Fruit fly (Drosophila melanogaster): ENCODE measurements around the gene Sf3a1.
A peak's percentile ranks its signal among the peaks of the same experiment; 100 is the strongest.

Gene Sf3a1

DNA sequence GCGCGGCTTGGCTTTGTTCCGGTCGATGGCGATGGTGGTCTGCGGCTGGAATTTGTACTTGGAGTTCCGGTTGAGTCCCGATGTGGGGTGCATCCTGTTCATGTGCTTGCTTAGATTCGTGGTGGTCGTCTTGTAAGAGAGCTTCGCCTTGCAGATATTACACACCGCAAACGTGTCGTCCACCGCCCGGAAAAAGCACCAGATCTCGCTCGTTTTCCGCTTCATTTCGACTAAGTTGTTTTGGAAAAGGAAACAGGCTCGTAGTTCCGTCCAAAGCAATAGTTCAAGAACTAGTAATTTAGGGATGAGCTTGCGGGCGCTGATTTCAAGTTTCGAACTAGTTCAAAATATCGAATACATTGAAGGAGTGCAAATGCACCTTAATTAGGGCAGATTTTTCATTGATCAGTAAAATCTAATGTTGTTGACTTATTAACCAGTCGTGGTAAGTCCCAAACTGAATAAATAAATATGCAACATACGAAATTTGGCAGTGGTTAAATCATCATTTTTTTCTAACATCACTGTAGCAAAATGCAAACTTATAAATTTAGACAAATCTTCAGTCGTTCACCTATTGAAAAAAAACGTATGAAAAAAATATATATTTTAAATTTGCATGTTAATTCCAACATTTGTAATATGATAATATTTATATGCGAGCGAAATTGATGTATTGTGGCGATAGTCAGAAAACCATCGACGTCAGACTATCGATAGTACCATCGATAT lies 40.8 kb upstream of the Sf3a1 start, which contains the start of the genes bdwf and Patr-1 (continued):
- TF ChIP-seq CG13287 (GFP tag; IDR thresholded peaks at IDR 0.05; ENCODE audit: partially characterized antibody), result peak; percentile 89
- no peak for TF ChIP-seq cas (GFP tag; IDR thresholded peaks at IDR 0.05)
- no peak for TF ChIP-seq Trl (optimal IDR thresholded peaks at IDR 0.05)
- TF ChIP-seq Trl (GFP tag; optimal IDR thresholded peaks at IDR 0.05), result no peak
- peak; percentile 59; the same call in 1 of the 3 replicates for TF ChIP-seq CG11560 (tag; IDR thresholded peaks at IDR 0.05)
- peak; percentile 52 for TF ChIP-seq CG18262 (tag; optimal IDR thresholded peaks at IDR 0.05)
- no peak for TF ChIP-seq Nf-YB (GFP tag; optimal IDR thresholded peaks at IDR 0.05)
- no peak for TF ChIP-seq schlank (tag; optimal IDR thresholded peaks at IDR 0.05)
- no peak for TF ChIP-seq CG1529 (GFP tag; optimal IDR thresholded peaks at IDR 0.05)
- no peak for TF ChIP-seq vfl (GFP tag; optimal IDR thresholded peaks at IDR 0.05)
- no peak for TF ChIP-seq CG3407 (GFP tag; optimal IDR thresholded peaks at IDR 0.05)
- peak in 1 of 2 experiments; percentile 21 for TF ChIP-seq tll (GFP tag; optimal IDR thresholded peaks at IDR 0.05)
- TF ChIP-seq CG4282 (GFP tag; optimal IDR thresholded peaks at IDR 0.05), result no peak
- TF ChIP-seq rib (GFP tag; IDR thresholded peaks at IDR 0.05), result no peak
- no peak for TF ChIP-seq CG4360 (GFP tag; IDR thresholded peaks at IDR 0.05)
- peak; percentile 39 for TF ChIP-seq CG18619 (GFP tag; optimal IDR thresholded peaks at IDR 0.05)
- peak; percentile 66 for TF ChIP-seq MBD-R2 (GFP tag; IDR thresholded peaks at IDR 0.05)
- TF ChIP-seq CG9727 (GFP tag; optimal IDR thresholded peaks at IDR 0.05), result peak; percentile 53
- no peak for TF ChIP-seq CG17385 (GFP tag; optimal IDR thresholded peaks at IDR 0.05)
- TF ChIP-seq Nf-YC (tag; optimal IDR thresholded peaks at IDR 0.05), result peak; percentile 2
- TF ChIP-seq dpn (GFP tag; optimal IDR thresholded peaks at IDR 0.05), result peak; percentile 3 to 7
- TF ChIP-seq NC2β (GFP tag; optimal IDR thresholded peaks at IDR 0.05), result peak; percentile 4
- no peak for TF ChIP-seq Hr51 (GFP tag; optimal IDR thresholded peaks at IDR 0.05)
- peak; percentile 9 for TF ChIP-seq Dad (GFP tag; optimal IDR thresholded peaks at IDR 0.05)
- peak; percentile 95 for TF ChIP-seq chinmo (GFP tag; IDR thresholded peaks at IDR 0.05; ENCODE audit: partially characterized antibody)
- TF ChIP-seq CG8281 (tag; optimal IDR thresholded peaks at IDR 0.05), result no peak
- peak; percentile 87 for TF ChIP-seq CG7963 (GFP tag; IDR thresholded peaks at IDR 0.05; ENCODE audit: partially characterized antibody)
- TF ChIP-seq CG17612 (GFP tag; IDR thresholded peaks at IDR 0.05), result no peak
- no peak for TF ChIP-seq CG13894 (tag; optimal IDR thresholded peaks at IDR 0.05)
- no peak for TF ChIP-seq repo (GFP tag; optimal IDR thresholded peaks at IDR 0.05)
- no peak for TF ChIP-seq jigr1 (GFP tag; IDR thresholded peaks at IDR 0.05)
- TF ChIP-seq tup (GFP tag; optimal IDR thresholded peaks at IDR 0.05), result no peak
- TF ChIP-seq twi (tag; optimal IDR thresholded peaks at IDR 0.05), result no peak
- peak; percentile 17 for TF ChIP-seq CG18476 (GFP tag; optimal IDR thresholded peaks at IDR 0.05)
- no peak for TF ChIP-seq CG2202 (tag; optimal IDR thresholded peaks at IDR 0.05)
- peak; percentile 99 for TF ChIP-seq CG15514 (GFP tag; optimal IDR thresholded peaks at IDR 0.05)
- TF ChIP-seq unc-4 (GFP tag; IDR thresholded peaks at IDR 0.05; ENCODE audit: partially characterized antibody), result peak; percentile 88
- TF ChIP-seq ato (GFP tag; IDR thresholded peaks at IDR 0.05; ENCODE audit: partially characterized antibody), result peak; percentile 80; the same call in 1 of the 2 replicates
- no peak for TF ChIP-seq tap (tag; optimal IDR thresholded peaks at IDR 0.05)
- TF ChIP-seq da (GFP tag; optimal IDR thresholded peaks at IDR 0.05), result no peak
- no peak for TF ChIP-seq ase (GFP tag; IDR thresholded peaks at IDR 0.05)
- no peak for TF ChIP-seq esg (GFP tag; conservative IDR thresholded peaks at IDR 0.05)
- TF ChIP-seq nerfin-2 (GFP tag; IDR thresholded peaks at IDR 0.05; ENCODE audit: partially characterized antibody), result peak; percentile 84
- TF ChIP-seq jing (GFP tag; optimal IDR thresholded peaks at IDR 0.05), result no peak
- no peak for TF ChIP-seq Rx (GFP tag; IDR thresholded peaks at IDR 0.05)
- no peak for TF ChIP-seq ac (GFP tag; optimal IDR thresholded peaks at IDR 0.05)
- no peak for TF ChIP-seq CG8089 (GFP tag; optimal IDR thresholded peaks at IDR 0.05)
- no peak for TF ChIP-seq dysf (GFP tag; IDR thresholded peaks at IDR 0.05)
- TF ChIP-seq exex (tag; optimal IDR thresholded peaks at IDR 0.05), result peak; percentile 50
